Worm (Caenorhabditis elegans) whole organism, L4 larva: ENCODE data around the gene ZK1055.6.

Experiments
- F26F4.8 ChIP-seq: fragments of 200-800 bp; sonication (Bioruptor generic); conservative IDR thresholded peaks from 2 replicates; pipeline ENCODE4 v1.3.6; 2022; ENCODE audit warnings: missing genetic modification characterization, missing compliant biosample characterization
- ceh-20 ChIP-seq: fragments of 200-800 bp; sonication (Bioruptor generic); IDR thresholded peaks from 2 replicates; pipeline ENCODE4 v1.3.6; 2022; ENCODE audit warnings: missing genetic modification reagents, missing genetic modification characterization, missing compliant biosample characterization
- dve-1 ChIP-seq: sonication (generic microtip); optimal IDR thresholded peaks from 2 replicates; lab custom pipeline; 2017; ENCODE audit warnings: antibody characterized with exemption, mild to moderate bottlenecking, missing genetic modification characterization, missing compliant biosample characterization; ENCODE audit not compliant: insufficient read depth
- pha-4 ChIP-seq, 2 experiments: fragments of 150-350 bp in 1 of 2; fragments of 200-800 bp in 1 of 2; sonication (Bioruptor generic) in 1 of 2; IDR thresholded peaks in 1 of 2; optimal IDR thresholded peaks in 1 of 2; 2 replicates each; pipeline versions ENCODE4 v1.3.6 to Lab custom; 2014 to 2022; ENCODE audit warnings: missing genetic modification characterization in 2 of 2, missing genetic modification reagents in 2 of 2, missing biosample characterization in 1 of 2, missing compliant biosample characterization in 1 of 2
- rbr-2 ChIP-seq: sonication (generic microtip); optimal IDR thresholded peaks from 2 replicates; lab custom pipeline; 2016; ENCODE audit warnings: missing genotype, missing genetic modification characterization, missing compliant biosample characterization
- zip-11 ChIP-seq: fragments of 200-800 bp; sonication (Bioruptor generic); IDR thresholded peaks from 2 replicates; pipeline ENCODE4 v1.3.6; 2022; ENCODE audit warnings: missing genetic modification characterization, missing compliant biosample characterization

ce11 chrV:6576567-6576966, 25.8 kb downstream of the ZK1055.6 start, which contains the start of gene EGAP9.4:
- TF ChIP-seq pha-4 (GFP tag; IDR thresholded peaks at IDR 0.05; lab: Robert Waterston, UW) (no peak), pha-4 (tag; optimal IDR thresholded peaks at IDR 0.05; lab: Kevin White, UChicago) (no peak), zip-11 (GFP tag; lab: Robert Waterston, UW) (no peak), ceh-20 (no peak), dve-1 (tag; lab: Kevin White, UChicago) (no peak), F26F4.8 (GFP tag; lab: Robert Waterston, UW) (no peak), rbr-2 (tag; lab: Kevin White, UChicago) (no peak)
